Worm (Caenorhabditis elegans) whole organism, L4 larva: Measurements from ENCODE around the gene F35C5.3.

Experiments used
- F10B5.3 ChIP-seq: sonication (generic microtip); optimal IDR thresholded peaks from 2 replicates; lab custom pipeline; 2016; ENCODE audit warnings: mild to moderate bottlenecking, missing genetic modification characterization, missing compliant biosample characterization
- F26F4.8 ChIP-seq: fragments of 200-800 bp; sonication (Bioruptor generic); conservative IDR thresholded peaks from 2 replicates; pipeline ENCODE4 v1.3.6; 2022; ENCODE audit warnings: missing genetic modification characterization, missing compliant biosample characterization
- F37D6.2 ChIP-seq: sonication (generic microtip); optimal IDR thresholded peaks from 2 replicates; lab custom pipeline; 2016; ENCODE audit warnings: mild to moderate bottlenecking, missing genetic modification characterization, missing compliant biosample characterization
- F49E8.2 ChIP-seq: sonication (generic microtip); optimal IDR thresholded peaks from 2 replicates; lab custom pipeline; 2016; ENCODE audit warnings: missing compliant biosample characterization, mild to moderate bottlenecking, missing genetic modification characterization, borderline replicate concordance
- R02D3.7 ChIP-seq: fragments of 150-350 bp; sonication (generic microtip); optimal IDR thresholded peaks from 3 replicates; lab custom pipeline; 2014; ENCODE audit warnings: missing biosample characterization, missing genetic modification characterization
- T20F7.1 ChIP-seq: fragments of 200-800 bp; sonication (Bioruptor generic); optimal IDR thresholded peaks from 2 replicates; lab custom pipeline; 2018; ENCODE audit warnings: mild to moderate bottlenecking, missing genetic modification characterization, missing compliant biosample characterization
- Y105C5A.15 ChIP-seq: fragments of 200-800 bp; sonication (Bioruptor generic); IDR thresholded peaks from 2 replicates; pipeline ENCODE4 v1.3.6; 2022; ENCODE audit warnings: missing genetic modification characterization, missing compliant biosample characterization
- Y48G9A.11 ChIP-seq: fragments of 200-800 bp; sonication (Bioruptor generic); IDR thresholded peaks from 2 replicates; pipeline ENCODE4 v1.3.6; 2022; ENCODE audit warnings: missing genetic modification reagents, missing genetic modification characterization, missing compliant biosample characterization
- aha-1 ChIP-seq: fragments of 150-350 bp; peaks from one replicate; lab custom pipeline; 2014; ENCODE audit warnings: missing biosample characterization, missing genetic modification characterization
- aly-2 ChIP-seq: sonication (generic microtip); optimal IDR thresholded peaks from 2 replicates; lab custom pipeline; 2018; ENCODE audit warnings: missing biosample characterization, missing genetic modification characterization
- ama-1 ChIP-seq: fragments of 150-350 bp; optimal IDR thresholded peaks from 2 replicates; lab custom pipeline; 2014; ENCODE audit warnings: inconsistent platforms, mixed read lengths
- ceh-20 ChIP-seq: fragments of 200-800 bp; sonication (Bioruptor generic); IDR thresholded peaks from 2 replicates; pipeline ENCODE4 v1.3.6; 2022; ENCODE audit warnings: missing genetic modification reagents, missing genetic modification characterization, missing compliant biosample characterization
- ceh-28 ChIP-seq: fragments of 150-350 bp; optimal IDR thresholded peaks from 2 replicates; lab custom pipeline; 2014; ENCODE audit warnings: missing biosample characterization, missing genetic modification reagents, missing genetic modification characterization
- ceh-32 ChIP-seq: sonication (generic microtip); optimal IDR thresholded peaks from 2 replicates; lab custom pipeline; 2016; ENCODE audit warnings: mild to moderate bottlenecking, missing genetic modification characterization, missing compliant biosample characterization; ENCODE audit not compliant: poor library complexity
- ctbp-1 ChIP-seq: fragments of 200-800 bp; sonication (Bioruptor generic); IDR thresholded peaks from 2 replicates; pipeline ENCODE4 v1.3.6; 2022; ENCODE audit warnings: missing genetic modification reagents, missing genetic modification characterization, missing compliant biosample characterization
- daf-16 ChIP-seq, 3 experiments: sonication (generic microtip); optimal IDR thresholded peaks; 2 replicates each; lab custom pipeline; 2016 to 2017; ENCODE audit warnings: missing genetic modification characterization in 3 of 3, missing genetic modification reagents in 3 of 3, mild to moderate bottlenecking in 2 of 3, missing compliant biosample characterization in 2 of 3, missing biosample characterization in 1 of 3, moderate library complexity in 1 of 3
- daf-19 ChIP-seq: fragments of 200-800 bp; sonication (Bioruptor generic); conservative IDR thresholded peaks from 2 replicates; pipeline ENCODE4 v1.3.6; 2022; ENCODE audit warnings: missing genetic modification characterization, missing compliant biosample characterization
- daf-8 ChIP-seq: fragments of 200-800 bp; sonication (Bioruptor generic); IDR thresholded peaks from 2 replicates; pipeline ENCODE4 v1.3.6; 2022; ENCODE audit warnings: missing genetic modification characterization, missing compliant biosample characterization
- dmd-6 ChIP-seq: fragments of 200-800 bp; sonication (Bioruptor generic); IDR thresholded peaks from 2 replicates; pipeline ENCODE4 v1.3.6; 2022; ENCODE audit warnings: missing genetic modification reagents, missing genetic modification characterization, missing compliant biosample characterization
- duxl-1 ChIP-seq: sonication (generic microtip); optimal IDR thresholded peaks from 2 replicates; lab custom pipeline; 2016; ENCODE audit warnings: mild to moderate bottlenecking, missing genetic modification characterization, moderate library complexity, missing compliant biosample characterization; ENCODE audit not compliant: poor library complexity
- egl-43 ChIP-seq: fragments of 200-800 bp; sonication (Bioruptor generic); IDR thresholded peaks from 2 replicates; pipeline ENCODE4 v1.3.6; 2022; ENCODE audit warnings: missing genetic modification reagents, missing genetic modification characterization, missing compliant biosample characterization
- fkh-10 ChIP-seq: fragments of 150-350 bp; optimal IDR thresholded peaks from 2 replicates; lab custom pipeline; 2014; ENCODE audit warnings: missing biosample characterization, missing genetic modification reagents, missing genetic modification characterization
- gei-8 ChIP-seq: fragments of 200-800 bp; sonication (Bioruptor generic); optimal IDR thresholded peaks from 2 replicates; lab custom pipeline; 2018; ENCODE audit warnings: mild to moderate bottlenecking, missing genetic modification characterization, missing compliant biosample characterization
- hlh-11 ChIP-seq: fragments of 200-800 bp; sonication (Bioruptor generic); optimal IDR thresholded peaks from 2 replicates; lab custom pipeline; 2018; ENCODE audit warnings: mild to moderate bottlenecking, missing genetic modification characterization, missing compliant biosample characterization
- lim-7 ChIP-seq: fragments of 200-800 bp; sonication (Bioruptor generic); IDR thresholded peaks from 2 replicates; pipeline ENCODE4 v1.3.6; 2022; ENCODE audit warnings: missing genetic modification characterization, missing compliant biosample characterization
- lin-38 ChIP-seq: fragments of 200-800 bp; sonication (Bioruptor generic); IDR thresholded peaks from 2 replicates; pipeline ENCODE4 v1.3.6; 2022; ENCODE audit warnings: missing genetic modification reagents, missing genetic modification characterization, missing compliant biosample characterization
- lsy-2 ChIP-seq, 2 experiments: fragments of 150-350 bp in 1 of 2; sonication (generic microtip) in 1 of 2; optimal IDR thresholded peaks; 2 replicates each; lab custom pipeline; 2014 to 2017; ENCODE audit warnings: missing biosample characterization in 2 of 2, missing genetic modification characterization in 2 of 2
- madf-9 ChIP-seq: fragments of 200-800 bp; sonication (Bioruptor generic); conservative IDR thresholded peaks from 2 replicates; pipeline ENCODE4 v1.3.6; 2022; ENCODE audit warnings: missing genetic modification reagents, missing genetic modification characterization, missing compliant biosample characterization
- mxl-2 ChIP-seq: fragments of 200-800 bp; sonication (Bioruptor generic); conservative IDR thresholded peaks from 2 replicates; pipeline ENCODE4 v1.3.6; 2022; ENCODE audit warnings: missing genetic modification reagents, missing genetic modification characterization, missing compliant biosample characterization
- nhr-102 ChIP-seq: sonication (generic microtip); optimal IDR thresholded peaks from 2 replicates; lab custom pipeline; 2016; ENCODE audit warnings: mild to moderate bottlenecking, missing genetic modification characterization, moderate library complexity, missing compliant biosample characterization
- nhr-11 ChIP-seq: fragments of 150-350 bp; optimal IDR thresholded peaks from 2 replicates; lab custom pipeline; 2014; ENCODE audit warnings: missing biosample characterization, missing genetic modification characterization
- nhr-237 ChIP-seq: sonication (generic microtip); optimal IDR thresholded peaks from 2 replicates; lab custom pipeline; 2017; ENCODE audit warnings: missing biosample characterization, missing genetic modification characterization
- nhr-28 ChIP-seq: fragments of 150-350 bp; optimal IDR thresholded peaks from 2 replicates; lab custom pipeline; 2014; ENCODE audit warnings: missing biosample characterization, missing genetic modification characterization
- nhr-42 ChIP-seq: fragments of 200-800 bp; sonication (Bioruptor generic); IDR thresholded peaks from 2 replicates; pipeline ENCODE4 v1.3.6; 2022; ENCODE audit warnings: missing genetic modification characterization, missing compliant biosample characterization
- nhr-6 ChIP-seq: fragments of 150-350 bp; optimal IDR thresholded peaks from 2 replicates; lab custom pipeline; 2014; ENCODE audit warnings: missing biosample characterization, missing genetic modification characterization
- pha-4 ChIP-seq, 2 experiments: fragments of 150-350 bp in 1 of 2; fragments of 200-800 bp in 1 of 2; sonication (Bioruptor generic) in 1 of 2; IDR thresholded peaks in 1 of 2; optimal IDR thresholded peaks in 1 of 2; 2 replicates each; pipeline versions ENCODE4 v1.3.6 to Lab custom; 2014 to 2022; ENCODE audit warnings: missing genetic modification characterization in 2 of 2, missing genetic modification reagents in 2 of 2, missing biosample characterization in 1 of 2, missing compliant biosample characterization in 1 of 2
- php-3 ChIP-seq: fragments of 200-800 bp; sonication (Bioruptor generic); IDR thresholded peaks from 2 replicates; pipeline ENCODE4 v1.3.6; 2022; ENCODE audit warnings: missing genetic modification reagents, missing genetic modification characterization, missing compliant biosample characterization
- pqm-1 ChIP-seq: sonication (generic microtip); optimal IDR thresholded peaks from 2 replicates; lab custom pipeline; 2017; ENCODE audit warnings: missing biosample characterization, missing genetic modification characterization
- saeg-2 ChIP-seq: fragments of 200-800 bp; sonication (Bioruptor generic); IDR thresholded peaks from 2 replicates; pipeline ENCODE4 v1.3.6; 2022; ENCODE audit warnings: missing genetic modification reagents, missing genetic modification characterization, missing compliant biosample characterization
- tag-97 ChIP-seq: fragments of 200-800 bp; sonication (Bioruptor generic); IDR thresholded peaks from 2 replicates; pipeline ENCODE4 v1.3.6; 2022; ENCODE audit warnings: missing genetic modification characterization, missing compliant biosample characterization
- unc-130 ChIP-seq: sonication (generic microtip); optimal IDR thresholded peaks from 2 replicates; lab custom pipeline; 2016; ENCODE audit warnings: missing genetic modification reagents, missing genetic modification characterization, missing compliant biosample characterization
- unc-62 ChIP-seq, 3 experiments: fragments of 150-350 bp in 1 of 3; sonication (generic microtip); optimal IDR thresholded peaks in 2 of 3; peaks in 1 of 3; 1 replicate in 1 of 3; 2 replicates in 2 of 3; lab custom pipeline; 2014 to 2017; ENCODE audit warnings: missing biosample characterization in 3 of 3, missing genetic modification characterization in 3 of 3, missing genetic modification reagents in 3 of 3, missing genotype in 1 of 3
- zip-11 ChIP-seq: fragments of 200-800 bp; sonication (Bioruptor generic); IDR thresholded peaks from 2 replicates; pipeline ENCODE4 v1.3.6; 2022; ENCODE audit warnings: missing genetic modification characterization, missing compliant biosample characterization
- zip-2 ChIP-seq: fragments of 150-350 bp; optimal IDR thresholded peaks from 2 replicates; lab custom pipeline; 2014; ENCODE audit warnings: missing biosample characterization, missing genetic modification characterization

Gene F35C5.3

DNA sequence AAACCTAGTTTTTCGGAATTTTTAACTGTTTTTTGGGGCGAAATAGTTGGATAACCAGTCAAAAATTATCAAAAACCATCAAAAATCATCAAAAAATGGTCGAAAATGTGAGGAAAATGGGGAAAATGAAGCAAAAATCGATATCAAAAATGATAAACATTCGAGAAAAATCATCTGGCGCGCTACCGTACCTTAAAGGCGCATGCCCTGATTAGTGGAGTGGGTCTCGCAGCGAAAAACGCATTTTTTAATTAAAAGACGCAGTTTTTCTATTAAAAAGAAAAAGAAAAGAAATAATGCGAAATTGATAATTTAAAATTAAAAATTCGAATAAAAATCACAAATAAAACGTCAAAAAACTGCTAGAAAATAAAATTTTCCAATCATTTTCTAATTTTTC is 8.2 kb upstream of the F35C5.3 start, which contains the start of gene F35C5.1:
TSS of gene F35C5.1 (plus strand) at position 399 of the 400 bp plus-strand sequence.
- TF ChIP-seq unc-130 (GFP tag; lab: Kevin White, UChicago) = peak; percentile 12
- no peak for TF ChIP-seq pha-4 (GFP tag; IDR thresholded peaks at IDR 0.05; lab: Robert Waterston, UW)
- no peak for TF ChIP-seq pha-4 (tag; optimal IDR thresholded peaks at IDR 0.05; lab: Kevin White, UChicago)
- no peak for TF ChIP-seq nhr-11 (tag; lab: Kevin White, UChicago)
- TF ChIP-seq lsy-2 (tag; optimal IDR thresholded peaks at IDR 0.05; lab: Kevin White, UChicago) = peak in 1 of 2 experiments; percentile 34
- peak; percentile 39 for TF ChIP-seq lin-38 (GFP tag; lab: Robert Waterston, UW)
- no peak for TF ChIP-seq ctbp-1 (GFP tag; lab: Robert Waterston, UW)
- peak; percentile 63 for TF ChIP-seq Y48G9A.11 (GFP tag; lab: Robert Waterston, UW)
- peak; percentile 47 for TF ChIP-seq F49E8.2 (tag; lab: Kevin White, UChicago)
- TF ChIP-seq ceh-32 (tag; lab: Kevin White, UChicago) = no peak
- TF ChIP-seq Y105C5A.15 (GFP tag; lab: Robert Waterston, UW) = no peak
- no peak for TF ChIP-seq duxl-1 (tag; lab: Kevin White, UChicago)

DNA sequence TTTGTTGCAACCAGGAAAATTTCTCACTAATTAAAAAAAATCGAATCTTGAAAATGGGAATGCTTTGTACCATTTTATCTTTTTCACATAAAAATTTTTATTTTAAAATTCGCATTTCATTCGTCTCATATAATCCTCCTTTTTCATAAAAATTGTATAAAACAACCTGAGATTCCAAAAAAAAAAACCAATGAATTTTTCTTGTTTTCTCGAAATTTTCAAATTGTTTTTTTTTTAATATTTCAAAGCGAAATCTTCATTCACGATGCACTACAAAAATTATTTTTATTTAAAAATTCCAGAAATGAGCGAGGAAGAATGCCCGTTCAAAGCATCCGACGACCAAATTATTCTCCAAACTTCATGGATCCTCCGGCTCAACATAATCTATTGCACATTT is 3.6 kb upstream of the F35C5.3 start, which contains the start of gene sra-14:
TSS of gene sra-14 (plus strand) at position 301 of the 400 bp plus-strand sequence.
- TF ChIP-seq unc-62 (GFP tag; optimal IDR thresholded peaks at IDR 0.05 in 1 of 2; lab: Kevin White, UChicago) = no peak
- no peak for TF ChIP-seq unc-62 (tag; optimal IDR thresholded peaks at IDR 0.05; lab: Kevin White, UChicago)
- no peak for TF ChIP-seq duxl-1 (tag; lab: Kevin White, UChicago)
- no peak for TF ChIP-seq nhr-11 (tag; lab: Kevin White, UChicago)
- TF ChIP-seq gei-8 (GFP tag; lab: Kevin White, UChicago) = no peak
- TF ChIP-seq php-3 (GFP tag; lab: Robert Waterston, UW) = no peak
- no peak for TF ChIP-seq tag-97

DNA sequence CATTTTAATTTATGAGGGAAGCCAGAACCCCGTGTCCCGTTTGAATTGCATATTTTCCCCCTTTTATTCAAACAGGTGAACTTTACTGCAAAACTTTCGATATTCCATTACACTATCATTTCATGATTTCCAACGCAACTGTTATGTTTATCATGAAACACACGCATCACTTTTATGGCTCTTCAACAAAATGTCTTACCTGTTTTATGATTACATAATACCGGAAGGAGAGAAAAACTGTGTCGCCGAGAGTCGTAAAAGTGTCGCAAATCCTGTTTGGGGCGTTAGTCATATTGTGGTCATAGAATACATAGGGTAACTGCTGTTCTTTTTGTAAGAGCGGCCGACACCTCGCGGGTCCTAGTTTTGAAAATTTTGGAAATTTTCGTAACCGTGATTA is 3.8 kb downstream of the F35C5.3 start:
- no peak for TF ChIP-seq F10B5.3 (tag; lab: Kevin White, UChicago)
- no peak for TF ChIP-seq aha-1
- TF ChIP-seq mxl-2 (GFP tag; lab: Robert Waterston, UW) = no peak
- TF ChIP-seq zip-11 (GFP tag; lab: Robert Waterston, UW) = no peak
- no peak for TF ChIP-seq ceh-28 (tag; lab: Kevin White, UChicago)
- no peak for TF ChIP-seq zip-2
- peak; percentile 74 for TF ChIP-seq pqm-1 (tag; lab: Kevin White, UChicago)
- no peak for TF ChIP-seq R02D3.7 (tag; lab: Kevin White, UChicago)
- TF ChIP-seq fkh-10 (GFP tag; lab: Kevin White, UChicago) = no peak
- no peak for TF ChIP-seq madf-9 (GFP tag; lab: Robert Waterston, UW)
- TF ChIP-seq nhr-28 (tag; lab: Kevin White, UChicago) = peak; percentile 74
- TF ChIP-seq nhr-6 (tag; lab: Kevin White, UChicago) = no peak
- TF ChIP-seq ama-1 (lab: Kevin White, UChicago) = no peak
- TF ChIP-seq daf-8 = no peak
- TF ChIP-seq nhr-42 = no peak
- no peak for TF ChIP-seq egl-43 (GFP tag; lab: Robert Waterston, UW)
- no peak for TF ChIP-seq lim-7 (GFP tag; lab: Robert Waterston, UW)
- no peak for TF ChIP-seq saeg-2 (GFP tag; lab: Robert Waterston, UW)
- TF ChIP-seq ceh-32 (tag; lab: Kevin White, UChicago) = no peak
- TF ChIP-seq hlh-11 (tag; lab: Kevin White, UChicago) = peak; percentile 27
- TF ChIP-seq F49E8.2 (tag; lab: Kevin White, UChicago) = no peak
- no peak for TF ChIP-seq nhr-237 (tag; lab: Kevin White, UChicago)
- TF ChIP-seq pha-4 (GFP tag; IDR thresholded peaks at IDR 0.05; lab: Robert Waterston, UW) = no peak
- no peak for TF ChIP-seq pha-4 (tag; optimal IDR thresholded peaks at IDR 0.05; lab: Kevin White, UChicago)
- TF ChIP-seq dmd-6 = peak; percentile 26; the same call in 1 of the 2 replicates
- no peak for TF ChIP-seq daf-19 (GFP tag; lab: Robert Waterston, UW)
- TF ChIP-seq T20F7.1 (GFP tag; lab: Kevin White, UChicago) = no peak
- TF ChIP-seq daf-16 (GFP tag; optimal IDR thresholded peaks at IDR 0.05; lab: Kevin White, UChicago) = no peak
- peak; percentile 88 for TF ChIP-seq daf-16 (tag; optimal IDR thresholded peaks at IDR 0.05; lab: Kevin White, UChicago)
- no peak for TF ChIP-seq F37D6.2 (tag; lab: Kevin White, UChicago)
- no peak for TF ChIP-seq F26F4.8 (GFP tag; lab: Robert Waterston, UW)
- TF ChIP-seq nhr-102 (tag; lab: Kevin White, UChicago) = peak; percentile 56
- no peak for TF ChIP-seq aly-2 (tag; lab: Kevin White, UChicago)
- TF ChIP-seq php-3 (GFP tag; lab: Robert Waterston, UW) = peak; percentile 88
- no peak for TF ChIP-seq ceh-20 (GFP tag; lab: Robert Waterston, UW)
